Worm (Caenorhabditis elegans) whole organism, L4 larva: Measurements from ENCODE around the gene oac-41.

Experiments
- F44E2.7 ChIP-seq: fragments of 200-800 bp; sonication (Bioruptor generic); IDR thresholded peaks from 2 replicates; pipeline ENCODE4 v2.1.2; 2022; ENCODE audit warnings: missing genetic modification characterization, missing compliant biosample characterization
- dve-1 ChIP-seq: sonication (generic microtip); optimal IDR thresholded peaks from 2 replicates; lab custom pipeline; 2017; ENCODE audit warnings: antibody characterized with exemption, mild to moderate bottlenecking, missing genetic modification characterization, missing compliant biosample characterization; ENCODE audit not compliant: insufficient read depth
- jun-1 ChIP-seq: fragments of 150-350 bp; optimal IDR thresholded peaks from 2 replicates; lab custom pipeline; 2014; ENCODE audit warnings: missing biosample characterization, missing genetic modification reagents, missing genetic modification characterization
- mdt-29 ChIP-seq: fragments of 200-800 bp; sonication (Bioruptor generic); IDR thresholded peaks from 2 replicates; pipeline ENCODE4 v1.3.6; 2022; ENCODE audit warnings: missing genetic modification reagents, missing genetic modification characterization, missing compliant biosample characterization
- mep-1 ChIP-seq: fragments of 150-350 bp; sonication (generic microtip); optimal IDR thresholded peaks from 3 replicates; lab custom pipeline; 2014; ENCODE audit warnings: missing biosample characterization, missing genetic modification characterization
- nhr-102 ChIP-seq: sonication (generic microtip); optimal IDR thresholded peaks from 2 replicates; lab custom pipeline; 2016; ENCODE audit warnings: mild to moderate bottlenecking, missing genetic modification characterization, moderate library complexity, missing compliant biosample characterization
- tag-97 ChIP-seq: fragments of 200-800 bp; sonication (Bioruptor generic); IDR thresholded peaks from 2 replicates; pipeline ENCODE4 v1.3.6; 2022; ENCODE audit warnings: missing genetic modification characterization, missing compliant biosample characterization
- unc-62 ChIP-seq, 3 experiments: fragments of 150-350 bp in 1 of 3; sonication (generic microtip); optimal IDR thresholded peaks in 2 of 3; peaks in 1 of 3; 1 replicate in 1 of 3; 2 replicates in 2 of 3; lab custom pipeline; 2014 to 2017; ENCODE audit warnings: missing biosample characterization in 3 of 3, missing genetic modification characterization in 3 of 3, missing genetic modification reagents in 3 of 3, missing genotype in 1 of 3
- vab-7 ChIP-seq: fragments of 200-800 bp; sonication (Bioruptor generic); IDR thresholded peaks from 2 replicates; pipeline ENCODE4 v1.3.6; 2022; ENCODE audit warnings: missing genetic modification reagents, missing genetic modification characterization, missing compliant biosample characterization

ce11 chrV:9053235-9053634 lies 31.3 kb upstream of the oac-41 start:
- TF ChIP-seq dve-1 (no peak), tag-97 (no peak), vab-7 (GFP tag; lab: Robert Waterston, UW) (no peak), unc-62 (GFP tag; optimal IDR thresholded peaks at IDR 0.05 in 1 of 2; lab: Kevin White, UChicago) (no peak), unc-62 (tag; optimal IDR thresholded peaks at IDR 0.05; lab: Kevin White, UChicago) (no peak), F44E2.7 (GFP tag; lab: Robert Waterston, UW) (no peak), mep-1 (tag; lab: Kevin White, UChicago) (no peak), nhr-102 (tag; lab: Kevin White, UChicago) (no peak), jun-1 (tag; lab: Kevin White, UChicago) (no peak), mdt-29 (GFP tag; lab: Robert Waterston, UW) (no peak)
